Fruit fly (Drosophila melanogaster) whole organism, embryonic: ENCODE data around the gene RpL27A.
A peak's percentile ranks its signal among the peaks of the same experiment; 100 is the strongest.

Experiments
- Abd-B ChIP-seq: fragments of 200-800 bp; sonication (Bioruptor generic); optimal IDR thresholded peaks from 2 replicates; lab custom pipeline; 2018; ENCODE audit warnings: missing biosample characterization, mild to moderate bottlenecking, missing genetic modification characterization, moderate library complexity
- Atf-2 ChIP-seq: fragments of 200-800 bp; sonication (Bioruptor generic); optimal IDR thresholded peaks from 2 replicates; lab custom pipeline; 2016; ENCODE audit warnings: missing biosample characterization, missing genetic modification characterization
- B-H2 ChIP-seq: fragments of 200-800 bp; sonication (Bioruptor generic); optimal IDR thresholded peaks from 2 replicates; lab custom pipeline; 2018; ENCODE audit warnings: missing biosample characterization, mild to moderate bottlenecking, missing genetic modification characterization
- CG10321 ChIP-seq: fragments of 200-800 bp; sonication (Bioruptor generic); IDR thresholded peaks from 2 replicates; pipeline ENCODE4 v1.3.6; 2022; ENCODE audit warnings: missing biosample characterization, missing genetic modification characterization
- CG11696 ChIP-seq: fragments of 200-800 bp; sonication (Bioruptor generic); IDR thresholded peaks from 2 replicates; pipeline ENCODE4 v1.3.6; 2022; ENCODE audit warnings: missing biosample characterization, missing genetic modification characterization
- CG12236 ChIP-seq: fragments of 200-800 bp; sonication (Bioruptor generic); optimal IDR thresholded peaks from 2 replicates; lab custom pipeline; 2016; ENCODE audit warnings: missing biosample characterization, missing genetic modification characterization
- CG12942 ChIP-seq: fragments of 200-800 bp; sonication (Bioruptor generic); optimal IDR thresholded peaks from 3 replicates; lab custom pipeline; 2016; ENCODE audit warnings: missing biosample characterization, missing genetic modification characterization
- CG13424 ChIP-seq: fragments of 200-800 bp; sonication (Bioruptor generic); optimal IDR thresholded peaks from 2 replicates; lab custom pipeline; 2019; ENCODE audit warnings: missing biosample characterization, mild to moderate bottlenecking, missing genetic modification characterization, moderate library complexity
- CG14860 ChIP-seq: fragments of 200-800 bp; sonication (Bioruptor generic); IDR thresholded peaks from 3 replicates; pipeline ENCODE4 v1.3.6; 2022; ENCODE audit warnings: missing biosample characterization, missing genetic modification characterization; ENCODE audit not compliant: partially characterized antibody
- CG15269 ChIP-seq: fragments of 200-800 bp; sonication (Bioruptor generic); optimal IDR thresholded peaks from 2 replicates; lab custom pipeline; 2018; ENCODE audit warnings: missing biosample characterization, mild to moderate bottlenecking, missing genetic modification characterization, moderate library complexity
- CG18476 ChIP-seq: fragments of 200-800 bp; sonication (Bioruptor generic); optimal IDR thresholded peaks from 2 replicates; lab custom pipeline; 2016; ENCODE audit warnings: missing biosample characterization, mild to moderate bottlenecking, missing genetic modification characterization
- CG2889 ChIP-seq: fragments of 200-800 bp; sonication (Bioruptor generic); IDR thresholded peaks from 3 replicates; pipeline ENCODE4 v1.3.6; 2022; ENCODE audit warnings: missing biosample characterization, missing genetic modification characterization
- CG31388 ChIP-seq: fragments of 200-800 bp; sonication (Bioruptor generic); optimal IDR thresholded peaks from 2 replicates; lab custom pipeline; 2016; ENCODE audit warnings: missing biosample characterization, missing genetic modification characterization
- CG32532 ChIP-seq: fragments of 200-800 bp; sonication (Bioruptor generic); IDR thresholded peaks from 2 replicates; pipeline ENCODE4 v1.3.6; 2022; ENCODE audit warnings: missing biosample characterization, missing genetic modification characterization
- CG3281 ChIP-seq: fragments of 200-800 bp; sonication (Bioruptor generic); optimal IDR thresholded peaks from 3 replicates; lab custom pipeline; 2017; ENCODE audit warnings: missing biosample characterization, mild to moderate bottlenecking, missing genetic modification characterization
- CG3407 ChIP-seq: fragments of 200-800 bp; sonication (Bioruptor generic); optimal IDR thresholded peaks from 2 replicates; lab custom pipeline; 2018; ENCODE audit warnings: missing biosample characterization, mild to moderate bottlenecking, missing genetic modification characterization
- CG3726 ChIP-seq: fragments of 200-800 bp; sonication (Bioruptor generic); IDR thresholded peaks from 3 replicates; pipeline ENCODE4, ENCODE4 v1.3.6; 2022; ENCODE audit warnings: missing biosample characterization, missing genetic modification characterization
- CG43689 ChIP-seq: fragments of 200-800 bp; sonication (Bioruptor generic); IDR thresholded peaks from 2 replicates; pipeline ENCODE4 v1.3.6; 2022; ENCODE audit warnings: missing biosample characterization, missing genetic modification characterization
- CG7987 ChIP-seq: fragments of 200-800 bp; sonication (Bioruptor generic); optimal IDR thresholded peaks from 2 replicates; lab custom pipeline; 2018; ENCODE audit warnings: missing biosample characterization, mild to moderate bottlenecking, missing genetic modification characterization, moderate library complexity
- Camta ChIP-seq: fragments of 200-800 bp; sonication (Bioruptor generic); optimal IDR thresholded peaks from 2 replicates; lab custom pipeline; 2016; ENCODE audit warnings: missing biosample characterization, missing genetic modification characterization
- Dip2 ChIP-seq: fragments of 200-800 bp; sonication (Bioruptor generic); IDR thresholded peaks from 2 replicates; pipeline ENCODE4 v1.3.6; 2022; ENCODE audit warnings: missing biosample characterization, missing genetic modification characterization
- Dll ChIP-seq: fragments of 200-800 bp; sonication (Bioruptor generic); IDR thresholded peaks from 4 replicates; pipeline ENCODE4 v1.3.6; 2022; ENCODE audit warnings: missing biosample characterization, missing genetic modification characterization; ENCODE audit not compliant: partially characterized antibody
- HLH4C ChIP-seq: fragments of 200-800 bp; sonication (Bioruptor generic); IDR thresholded peaks from 3 replicates; pipeline ENCODE4 v1.3.6; 2022; ENCODE audit warnings: missing biosample characterization, missing genetic modification characterization; ENCODE audit not compliant: partially characterized antibody
- Hey ChIP-seq: fragments of 200-800 bp; sonication (Bioruptor generic); optimal IDR thresholded peaks from 3 replicates; lab custom pipeline; 2018; ENCODE audit warnings: missing biosample characterization, mild to moderate bottlenecking, missing genetic modification characterization
- Kr ChIP-seq: fragments of 200-800 bp; sonication (Bioruptor generic); optimal IDR thresholded peaks from 2 replicates; lab custom pipeline; 2017; ENCODE audit warnings: missing biosample characterization, mild to moderate bottlenecking, missing genetic modification characterization
- MTF-1 ChIP-seq: fragments of 200-800 bp; sonication (Bioruptor generic); optimal IDR thresholded peaks from 2 replicates; lab custom pipeline; 2018; ENCODE audit warnings: missing biosample characterization, mild to moderate bottlenecking, missing genetic modification characterization, borderline replicate concordance
- NK7.1 ChIP-seq: fragments of 200-800 bp; sonication (Bioruptor generic); optimal IDR thresholded peaks from 3 replicates; lab custom pipeline; 2016; ENCODE audit warnings: missing biosample characterization, missing genetic modification characterization
- Opbp ChIP-seq: fragments of 200-800 bp; sonication (Bioruptor generic); IDR thresholded peaks from 3 replicates; pipeline ENCODE4 v1.3.6; 2022; ENCODE audit warnings: missing biosample characterization, missing genetic modification characterization; ENCODE audit not compliant: partially characterized antibody
- PHDP ChIP-seq: fragments of 200-800 bp; sonication (Bioruptor generic); optimal IDR thresholded peaks from 3 replicates; lab custom pipeline; 2018; ENCODE audit warnings: missing biosample characterization, mild to moderate bottlenecking, missing genetic modification characterization, moderate library complexity
- Side ChIP-seq: fragments of 200-800 bp; sonication (Bioruptor generic); optimal IDR thresholded peaks from 2 replicates; lab custom pipeline; 2016; ENCODE audit warnings: missing biosample characterization, missing genetic modification characterization
- Sin3A ChIP-seq: fragments of >200 bp; optimal IDR thresholded peaks from 2 replicates; lab custom pipeline; 2018
- Sox102F ChIP-seq: fragments of 200-800 bp; sonication (Bioruptor generic); optimal IDR thresholded peaks from 2 replicates; lab custom pipeline; 2018; ENCODE audit warnings: missing biosample characterization, mild to moderate bottlenecking, missing genetic modification characterization, moderate library complexity
- ac ChIP-seq: fragments of 200-800 bp; sonication (Bioruptor generic); optimal IDR thresholded peaks from 3 replicates; lab custom pipeline; 2017; ENCODE audit warnings: missing biosample characterization, mild to moderate bottlenecking, missing genetic modification characterization
- bcd ChIP-seq: fragments of 200-800 bp; sonication (Bioruptor generic); optimal IDR thresholded peaks from 2 replicates; lab custom pipeline; 2017; ENCODE audit warnings: missing biosample characterization, mild to moderate bottlenecking, missing genetic modification characterization
- eve ChIP-seq, 2 experiments: fragments of >200 bp; optimal IDR thresholded peaks; 2 replicates each; lab custom pipeline; 2017; ENCODE audit warnings: missing biosample characterization in 2 of 2, missing genetic modification characterization in 2 of 2
- fd64A ChIP-seq: fragments of 200-800 bp; sonication (Bioruptor generic); optimal IDR thresholded peaks from 3 replicates; lab custom pipeline; 2018; ENCODE audit warnings: missing biosample characterization, mild to moderate bottlenecking, missing genetic modification characterization
- gce ChIP-seq: fragments of 200-800 bp; sonication (Bioruptor generic); IDR thresholded peaks from 3 replicates; pipeline ENCODE4 v1.3.6; 2022; ENCODE audit warnings: missing biosample characterization, missing genetic modification characterization
- gcm ChIP-seq: fragments of 200-800 bp; sonication (Bioruptor generic); optimal IDR thresholded peaks from 2 replicates; lab custom pipeline; 2019; ENCODE audit warnings: missing biosample characterization, mild to moderate bottlenecking, missing genetic modification characterization, moderate library complexity
- gsb ChIP-seq: fragments of 200-800 bp; sonication (Bioruptor generic); IDR thresholded peaks from 2 replicates; pipeline ENCODE4 v1.3.6; 2022; ENCODE audit warnings: missing biosample characterization, missing genetic modification characterization
- maf-S ChIP-seq: fragments of 200-800 bp; sonication (Bioruptor generic); optimal IDR thresholded peaks from 2 replicates; lab custom pipeline; 2016; ENCODE audit warnings: missing biosample characterization, missing genetic modification characterization
- org-1 ChIP-seq: fragments of 200-800 bp; sonication (Bioruptor generic); optimal IDR thresholded peaks from 2 replicates; lab custom pipeline; 2017; ENCODE audit warnings: missing biosample characterization, missing genetic modification characterization
- pan ChIP-seq, 4 experiments: fragments of >200 bp in 3 of 4; fragments of 200-800 bp in 1 of 4; sonication (Bioruptor generic) in 1 of 4; optimal IDR thresholded peaks in 3 of 4; IDR thresholded peaks in 1 of 4; 2 replicates each; pipeline versions ENCODE4 v1.3.6 to Lab custom; 2017 to 2022; ENCODE audit warnings: missing biosample characterization in 2 of 4, missing genetic modification characterization in 2 of 4, mixed read lengths in 1 of 4
- ranshi ChIP-seq: fragments of 200-800 bp; sonication (Bioruptor generic); IDR thresholded peaks from 2 replicates; pipeline ENCODE4 v1.3.6; 2022; ENCODE audit warnings: missing biosample characterization, missing genetic modification characterization
- repo ChIP-seq: fragments of 200-800 bp; sonication (Bioruptor generic); optimal IDR thresholded peaks from 2 replicates; lab custom pipeline; 2016; ENCODE audit warnings: missing biosample characterization, missing genetic modification characterization
- ro ChIP-seq: fragments of 200-800 bp; sonication (Bioruptor generic); IDR thresholded peaks from 2 replicates; pipeline ENCODE4 v1.3.6; 2022; ENCODE audit warnings: missing biosample characterization, missing genetic modification characterization
- scrt ChIP-seq: fragments of 200-800 bp; sonication (Bioruptor generic); optimal IDR thresholded peaks from 2 replicates; lab custom pipeline; 2018; ENCODE audit warnings: missing biosample characterization, mild to moderate bottlenecking, missing genetic modification characterization, moderate library complexity
- sens-2 ChIP-seq: fragments of 200-800 bp; sonication (Bioruptor generic); IDR thresholded peaks from 2 replicates; pipeline ENCODE4 v1.3.6; 2022; ENCODE audit warnings: missing biosample characterization, missing genetic modification characterization
- slp2 ChIP-seq: fragments of 200-800 bp; sonication (Bioruptor generic); optimal IDR thresholded peaks from 2 replicates; lab custom pipeline; 2016; ENCODE audit warnings: missing biosample characterization, missing genetic modification characterization
- ssp ChIP-seq: fragments of 200-800 bp; sonication (Bioruptor generic); IDR thresholded peaks from 2 replicates; pipeline ENCODE4 v1.3.6; 2022; ENCODE audit warnings: missing biosample characterization, missing genetic modification characterization
- tna ChIP-seq: fragments of 200-800 bp; sonication (Bioruptor generic); IDR thresholded peaks from 2 replicates; pipeline ENCODE4 v1.3.6; 2022; ENCODE audit warnings: missing biosample characterization, missing genetic modification characterization; ENCODE audit not compliant: partially characterized antibody
- ttk ChIP-seq: fragments of 200-800 bp; sonication (Bioruptor generic); IDR thresholded peaks from 2 replicates; pipeline ENCODE4 v2.1.2; 2022; ENCODE audit warnings: missing biosample characterization, missing genetic modification characterization
- tup ChIP-seq: fragments of 200-800 bp; sonication (Bioruptor generic); optimal IDR thresholded peaks from 2 replicates; lab custom pipeline; 2016; ENCODE audit warnings: missing biosample characterization, mild to moderate bottlenecking, missing genetic modification characterization, moderate library complexity

The RpL27A gene

DNA sequence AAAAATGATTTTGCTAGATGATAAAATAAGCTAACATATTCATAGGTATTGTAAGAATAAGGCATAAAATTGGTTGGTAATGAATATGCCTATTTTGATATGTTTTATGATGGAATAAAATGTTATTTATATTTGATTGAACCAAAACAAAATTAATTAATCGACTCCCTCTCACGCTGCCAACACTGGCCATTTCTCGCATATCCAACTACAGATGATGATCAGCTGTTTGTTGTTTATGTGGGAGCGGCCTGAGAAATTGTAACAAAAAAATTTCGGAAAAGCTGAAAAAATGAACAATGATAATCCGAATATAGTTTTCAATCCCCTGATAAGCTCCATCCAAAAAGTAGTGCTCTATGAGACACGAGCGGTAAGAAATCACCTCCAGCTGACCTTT is 6.8 kb upstream of the RpL27A start, which contains the start of gene FIG4 (continued):
- no peak for TF ChIP-seq CG13424
- TF ChIP-seq Opbp (GFP tag; lab: Robert Waterston, UW), result peak; percentile 54; the same call in 1 of the 3 replicates
- no peak; the same call in 2 of the 3 replicates for TF ChIP-seq CG14860 (GFP tag; lab: Robert Waterston, UW)
- TF ChIP-seq Abd-B, result no peak
- no peak for TF ChIP-seq CG31388 (GFP tag; lab: Kevin White, UChicago)
- no peak for TF ChIP-seq CG2889 (GFP tag; lab: Robert Waterston, UW)
- no peak for TF ChIP-seq ssp (GFP tag; lab: Robert Waterston, UW)
- no peak for TF ChIP-seq CG32532 (GFP tag; lab: Robert Waterston, UW)
- no peak for TF ChIP-seq eve (GFP tag; optimal IDR thresholded peaks at IDR 0.05; lab: Kevin White, UChicago)
- peak; percentile 60; the same call in 2 of the 3 replicates for TF ChIP-seq HLH4C
- no peak for TF ChIP-seq tna
- TF ChIP-seq repo (GFP tag; lab: Kevin White, UChicago), result no peak
- no peak for TF ChIP-seq CG10321 (GFP tag; lab: Robert Waterston, UW)
- no peak for TF ChIP-seq NK7.1
- no peak for TF ChIP-seq Atf-2 (GFP tag; lab: Kevin White, UChicago)
- no peak for TF ChIP-seq CG15269 (tag; lab: Kevin White, UChicago)
- TF ChIP-seq ranshi (GFP tag; lab: Robert Waterston, UW), result no peak
- TF ChIP-seq CG12236 (GFP tag; lab: Kevin White, UChicago), result no peak
- TF ChIP-seq Sin3A (lab: Kevin White, UChicago), result no peak
- TF ChIP-seq Camta (GFP tag; lab: Kevin White, UChicago), result no peak
- no peak for TF ChIP-seq Side (GFP tag; lab: Kevin White, UChicago)
- TF ChIP-seq CG3726, result no peak
- no peak for TF ChIP-seq org-1 (GFP tag; lab: Kevin White, UChicago)
- no peak for TF ChIP-seq tup (GFP tag; lab: Kevin White, UChicago)
- no peak for TF ChIP-seq pan (optimal IDR thresholded peaks at IDR 0.05; lab: Kevin White, UChicago)
- no peak for TF ChIP-seq pan (GFP tag; optimal IDR thresholded peaks at IDR 0.05 in 1 of 2, IDR thresholded peaks at IDR 0.05 in 1 of 2)
- no peak for TF ChIP-seq bcd
- no peak for TF ChIP-seq Dip2
- TF ChIP-seq scrt (GFP tag; lab: Kevin White, UChicago), result no peak
- no peak for TF ChIP-seq slp2 (GFP tag; lab: Kevin White, UChicago)
- no peak for TF ChIP-seq Hey
- TF ChIP-seq CG12942, result no peak
- no peak for TF ChIP-seq CG11696 (GFP tag; lab: Robert Waterston, UW)
- TF ChIP-seq CG3281 (GFP tag; lab: Kevin White, UChicago), result no peak
- no peak for TF ChIP-seq MTF-1 (GFP tag; lab: Kevin White, UChicago)
- no peak for TF ChIP-seq ttk (GFP tag; lab: Robert Waterston, UW)
- TF ChIP-seq Kr (GFP tag; lab: Kevin White, UChicago), result no peak
- peak; percentile 92 for TF ChIP-seq Dll (GFP tag; lab: Robert Waterston, UW)
- no peak for TF ChIP-seq maf-S
- TF ChIP-seq CG7987 (GFP tag; lab: Kevin White, UChicago), result no peak
- TF ChIP-seq gce (GFP tag; lab: Robert Waterston, UW), result no peak
- no peak for TF ChIP-seq gsb
- no peak for TF ChIP-seq CG43689
- TF ChIP-seq B-H2 (GFP tag; lab: Kevin White, UChicago), result no peak
- no peak for TF ChIP-seq ro (GFP tag; lab: Robert Waterston, UW)
- no peak for TF ChIP-seq CG18476
- no peak for TF ChIP-seq fd64A (GFP tag; lab: Kevin White, UChicago)
- no peak for TF ChIP-seq ac (GFP tag; lab: Kevin White, UChicago)
- TF ChIP-seq sens-2 (GFP tag; lab: Robert Waterston, UW), result no peak
- no peak for TF ChIP-seq CG3407 (GFP tag; lab: Kevin White, UChicago)
- no peak for TF ChIP-seq Sox102F
- TF ChIP-seq PHDP (tag; lab: Kevin White, UChicago), result no peak
- TF ChIP-seq gcm (GFP tag; lab: Kevin White, UChicago), result peak; percentile 14
